Worm (Caenorhabditis elegans) whole organism, L3 larva: Measurements from ENCODE around the gene F46B3.8.

Experiments used
- elt-2 ChIP-seq: sonication (generic microtip); optimal IDR thresholded peaks from 2 replicates; lab custom pipeline; 2016; ENCODE audit warnings: missing genetic modification reagents, mild to moderate bottlenecking, missing genetic modification characterization, missing compliant biosample characterization
- fkh-10 ChIP-seq: sonication (generic microtip); optimal IDR thresholded peaks from 2 replicates; lab custom pipeline; 2017; ENCODE audit warnings: missing biosample characterization, missing genetic modification reagents, missing genetic modification characterization
- lin-15B ChIP-seq: fragments of 150-350 bp; optimal IDR thresholded peaks from 2 replicates; lab custom pipeline; 2014; ENCODE audit warnings: missing biosample characterization, missing genetic modification characterization
- lin-39 ChIP-seq: fragments of 150-350 bp; optimal IDR thresholded peaks from 2 replicates; lab custom pipeline; 2018; ENCODE audit warnings: missing biosample characterization, missing genetic modification reagents, missing genetic modification characterization
- mdl-1 ChIP-seq: fragments of 150-350 bp; optimal IDR thresholded peaks from 2 replicates; lab custom pipeline; 2014; ENCODE audit warnings: missing biosample characterization, missing genetic modification characterization
- nhr-11 ChIP-seq: fragments of 150-350 bp; optimal IDR thresholded peaks from 2 replicates; lab custom pipeline; 2014; ENCODE audit warnings: missing biosample characterization, missing genetic modification characterization
- nhr-12 ChIP-seq: fragments of 150-350 bp; optimal IDR thresholded peaks from 2 replicates; lab custom pipeline; 2014; ENCODE audit warnings: missing biosample characterization, missing genetic modification characterization
- nhr-76 ChIP-seq: fragments of 150-350 bp; sonication (generic microtip); optimal IDR thresholded peaks from 5 replicates; lab custom pipeline; 2014; ENCODE audit warnings: missing biosample characterization, missing genetic modification characterization
- nhr-77 ChIP-seq: fragments of 150-350 bp; optimal IDR thresholded peaks from 2 replicates; lab custom pipeline; 2014; ENCODE audit warnings: missing biosample characterization, missing genetic modification characterization
- pha-4 ChIP-seq: fragments of 150-350 bp; optimal IDR thresholded peaks from 2 replicates; lab custom pipeline; 2014; ENCODE audit warnings: missing biosample characterization, missing genetic modification reagents, missing genetic modification characterization
- unc-62 ChIP-seq: fragments of 150-350 bp; sonication (generic microtip); optimal IDR thresholded peaks from 4 replicates; lab custom pipeline; 2014; ENCODE audit warnings: missing biosample characterization, missing genetic modification reagents, missing genetic modification characterization

- TF ChIP-seq nhr-12 (tag; lab: Kevin White, UChicago) (no peak), nhr-77 (tag; lab: Kevin White, UChicago) (no peak), elt-2 (tag; lab: Kevin White, UChicago) (no peak), unc-62 (no peak), nhr-76 (no peak), mdl-1 (tag; lab: Kevin White, UChicago) (no peak), lin-15B (tag; lab: Kevin White, UChicago) (no peak), pha-4 (tag; lab: Kevin White, UChicago) (no peak), nhr-11 (tag; lab: Kevin White, UChicago) (no peak), fkh-10 (GFP tag; lab: Kevin White, UChicago) (no peak), lin-39 (no peak)
These were observed 18.9 kb upstream of the F46B3.8 start, which contains the start of gene srxa-15 for ce11 chrV:20641896-20642295.
